Worm (Caenorhabditis elegans): ENCODE results near the gene C33C12.12.

DNA sequence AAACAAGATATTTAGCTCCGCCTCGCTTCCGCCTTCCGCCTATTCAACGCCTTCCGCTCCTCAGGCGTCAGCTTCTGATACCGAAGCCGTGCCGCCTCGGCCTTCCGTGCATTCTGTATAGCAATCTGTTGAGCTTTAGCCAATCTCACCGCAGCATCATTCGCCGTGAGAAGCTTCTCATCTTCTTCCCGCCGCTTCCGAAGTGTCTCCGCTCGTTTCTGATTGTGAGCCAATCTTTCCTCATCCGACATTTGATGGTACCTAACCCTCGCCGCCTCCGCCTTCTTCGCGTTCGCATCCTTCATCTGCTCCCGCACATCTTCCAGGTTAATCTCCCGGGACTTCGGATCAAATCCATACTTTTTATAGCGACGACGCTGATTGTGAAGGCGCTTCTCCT lies 45.5 kb upstream of the C33C12.12 start:
- TF ChIP-seq unc-130 (GFP tag; optimal IDR thresholded peaks at IDR 0.05) (no peak), F23B12.7 (tag; optimal IDR thresholded peaks at IDR 0.05; ENCODE audit: insufficient read depth) (no peak), B0019.2 (GFP tag; conservative IDR thresholded peaks at IDR 0.05) (no peak), T26A5.8 (tag; optimal IDR thresholded peaks at IDR 0.05) (no peak), F37B4.10 (GFP tag; IDR thresholded peaks at IDR 0.05) (no peak), mcd-1 (GFP tag; IDR thresholded peaks at IDR 0.05) (no peak)
